Fruit fly (Drosophila melanogaster) whole organism, embryonic: ENCODE results near the gene CG7135.
A peak's percentile ranks its signal among the peaks of the same experiment; 100 is the strongest.

Experiments
- Ada2b ChIP-seq: fragments of 200-800 bp; sonication (Bioruptor generic); IDR thresholded peaks from 2 replicates; pipeline ENCODE4 v1.3.6; 2022; ENCODE audit warnings: missing biosample characterization, missing genetic modification characterization
- Bdp1 ChIP-seq: fragments of 200-800 bp; sonication (Bioruptor generic); optimal IDR thresholded peaks from 3 replicates; lab custom pipeline; 2016; ENCODE audit warnings: missing biosample characterization, missing genetic modification characterization
- CG11093 ChIP-seq: fragments of 200-800 bp; sonication (Bioruptor generic); IDR thresholded peaks from 3 replicates; pipeline ENCODE4 v1.3.6; 2022; ENCODE audit warnings: missing biosample characterization, missing genetic modification characterization
- CG11398 ChIP-seq: fragments of 200-800 bp; sonication (Bioruptor generic); optimal IDR thresholded peaks from 2 replicates; lab custom pipeline; 2016; ENCODE audit warnings: missing biosample characterization, missing genetic modification characterization
- CG11695 ChIP-seq: fragments of 200-800 bp; sonication (Bioruptor generic); IDR thresholded peaks from 3 replicates; pipeline ENCODE4 v1.3.6; 2022; ENCODE audit warnings: missing biosample characterization, missing genetic modification characterization
- CG1233 ChIP-seq: fragments of 200-800 bp; sonication (Bioruptor generic); optimal IDR thresholded peaks from 4 replicates; lab custom pipeline; 2018; ENCODE audit warnings: missing biosample characterization, mild to moderate bottlenecking, missing genetic modification characterization
- CG12942 ChIP-seq: fragments of 200-800 bp; sonication (Bioruptor generic); optimal IDR thresholded peaks from 3 replicates; lab custom pipeline; 2016; ENCODE audit warnings: missing biosample characterization, missing genetic modification characterization
- CG14050 ChIP-seq: fragments of 200-800 bp; sonication (Bioruptor generic); IDR thresholded peaks from 3 replicates; pipeline ENCODE4 v1.3.6; 2022; ENCODE audit warnings: missing biosample characterization, missing genetic modification characterization
- CG14860 ChIP-seq: fragments of 200-800 bp; sonication (Bioruptor generic); IDR thresholded peaks from 3 replicates; pipeline ENCODE4 v1.3.6; 2022; ENCODE audit warnings: missing biosample characterization, missing genetic modification characterization; ENCODE audit not compliant: partially characterized antibody
- CG14965 ChIP-seq: fragments of 200-800 bp; sonication (Bioruptor generic); optimal IDR thresholded peaks from 2 replicates; lab custom pipeline; 2016; ENCODE audit warnings: missing biosample characterization, missing genetic modification characterization, borderline replicate concordance
- CG4360 ChIP-seq: fragments of 200-800 bp; sonication (Bioruptor generic); IDR thresholded peaks from 2 replicates; pipeline ENCODE4 v1.3.6; 2022; ENCODE audit warnings: missing biosample characterization, missing genetic modification characterization
- CG4707 ChIP-seq: fragments of 200-800 bp; sonication (Bioruptor generic); optimal IDR thresholded peaks from 2 replicates; lab custom pipeline; 2018; ENCODE audit warnings: missing biosample characterization, mild to moderate bottlenecking, missing genetic modification characterization, moderate library complexity
- CG4820 ChIP-seq: fragments of 200-800 bp; sonication (Bioruptor generic); optimal IDR thresholded peaks from 3 replicates; lab custom pipeline; 2016; ENCODE audit warnings: missing biosample characterization, missing genetic modification characterization
- CG4854 ChIP-seq: fragments of 200-800 bp; sonication (Bioruptor generic); optimal IDR thresholded peaks from 2 replicates; lab custom pipeline; 2016; ENCODE audit warnings: missing biosample characterization, missing genetic modification characterization, inconsistent platforms
- CG6765 ChIP-seq: fragments of 200-800 bp; sonication (Bioruptor generic); optimal IDR thresholded peaks from 3 replicates; lab custom pipeline; 2017; ENCODE audit warnings: missing biosample characterization, mild to moderate bottlenecking, missing genetic modification characterization
- CG7928 ChIP-seq: fragments of 200-800 bp; sonication (Bioruptor generic); optimal IDR thresholded peaks from 2 replicates; lab custom pipeline; 2017; ENCODE audit warnings: missing biosample characterization, mild to moderate bottlenecking, missing genetic modification characterization
- CG8388 ChIP-seq: fragments of 200-800 bp; sonication (Bioruptor generic); optimal IDR thresholded peaks from 2 replicates; lab custom pipeline; 2019; ENCODE audit warnings: missing biosample characterization, mild to moderate bottlenecking, missing genetic modification characterization, moderate library complexity
- CG8765 ChIP-seq: fragments of 200-800 bp; sonication (Bioruptor generic); IDR thresholded peaks from 2 replicates; pipeline ENCODE4 v1.3.6; 2022; ENCODE audit warnings: missing biosample characterization, missing genetic modification characterization
- CG8944 ChIP-seq: fragments of 200-800 bp; sonication (Bioruptor generic); optimal IDR thresholded peaks from 3 replicates; lab custom pipeline; 2016; ENCODE audit warnings: missing biosample characterization, missing genetic modification characterization
- CG9797 ChIP-seq: fragments of 200-800 bp; sonication (Bioruptor generic); optimal IDR thresholded peaks from 3 replicates; lab custom pipeline; 2018; ENCODE audit warnings: missing biosample characterization, mild to moderate bottlenecking, missing genetic modification characterization
- CHES-1-like ChIP-seq: fragments of 200-800 bp; sonication (Bioruptor generic); optimal IDR thresholded peaks from 2 replicates; lab custom pipeline; 2016; ENCODE audit warnings: missing biosample characterization, missing genetic modification characterization
- CrebB ChIP-seq: fragments of 200-800 bp; sonication (Bioruptor generic); optimal IDR thresholded peaks from 3 replicates; lab custom pipeline; 2018; ENCODE audit warnings: missing biosample characterization, mild to moderate bottlenecking, missing genetic modification characterization
- Dp ChIP-seq: fragments of 200-800 bp; sonication (Bioruptor generic); optimal IDR thresholded peaks from 2 replicates; lab custom pipeline; 2018; ENCODE audit warnings: missing biosample characterization, mild to moderate bottlenecking, missing genetic modification characterization, moderate library complexity
- E2f1 ChIP-seq: fragments of 200-800 bp; sonication (Bioruptor generic); IDR thresholded peaks from 2 replicates; pipeline ENCODE4 v1.3.6; 2022; ENCODE audit warnings: missing biosample characterization, missing genetic modification characterization
- Elba2 ChIP-seq: fragments of 200-800 bp; sonication (Bioruptor generic); optimal IDR thresholded peaks from 3 replicates; lab custom pipeline; 2016; ENCODE audit warnings: missing biosample characterization, missing genetic modification characterization
- Kr ChIP-seq: fragments of 200-800 bp; sonication (Bioruptor generic); optimal IDR thresholded peaks from 2 replicates; lab custom pipeline; 2017; ENCODE audit warnings: missing biosample characterization, mild to moderate bottlenecking, missing genetic modification characterization
- Med ChIP-seq: fragments of 200-800 bp; sonication (Bioruptor generic); peaks from one replicate; lab custom pipeline; 2016; ENCODE audit warnings: missing biosample characterization, missing genetic modification characterization, mild to moderate bottlenecking, inconsistent platforms, moderate library complexity
- Oli ChIP-seq: fragments of 200-800 bp; sonication (Bioruptor generic); optimal IDR thresholded peaks from 2 replicates; lab custom pipeline; 2018; ENCODE audit warnings: missing biosample characterization, mild to moderate bottlenecking, missing genetic modification characterization, moderate library complexity
- Trl ChIP-seq, 3 experiments: fragments of >200 bp in 2 of 3; fragments of 200-800 bp in 1 of 3; sonication (Bioruptor generic) in 1 of 3; optimal IDR thresholded peaks; 2 replicates in 1 of 3; 3 replicates in 2 of 3; lab custom pipeline; 2016 to 2017; ENCODE audit warnings: missing biosample characterization in 1 of 3, missing genetic modification characterization in 1 of 3
- Vsx1 ChIP-seq: fragments of 200-800 bp; sonication (Bioruptor generic); optimal IDR thresholded peaks from 2 replicates; lab custom pipeline; 2017; ENCODE audit warnings: missing biosample characterization, mild to moderate bottlenecking, missing genetic modification characterization, missing genetic modification reagents
- abd-A ChIP-seq: fragments of 200-800 bp; sonication (Bioruptor generic); optimal IDR thresholded peaks from 3 replicates; lab custom pipeline; 2019; ENCODE audit warnings: missing biosample characterization, mild to moderate bottlenecking, missing genetic modification characterization, moderate library complexity
- croc ChIP-seq: fragments of 200-800 bp; sonication (Bioruptor generic); conservative IDR thresholded peaks from 3 replicates; pipeline ENCODE4 v1.3.6; 2022; ENCODE audit warnings: missing biosample characterization, missing genetic modification characterization
- crol ChIP-seq: fragments of 200-800 bp; sonication (Bioruptor generic); IDR thresholded peaks from 2 replicates; pipeline ENCODE4 v1.3.6; 2022; ENCODE audit warnings: missing biosample characterization, missing genetic modification characterization
- dimm ChIP-seq: fragments of 200-800 bp; sonication (Bioruptor generic); IDR thresholded peaks from 2 replicates; pipeline ENCODE4 v1.3.6; 2022; ENCODE audit warnings: missing biosample characterization, missing genetic modification characterization
- dm ChIP-seq: fragments of 200-800 bp; sonication (Bioruptor generic); optimal IDR thresholded peaks from 3 replicates; lab custom pipeline; 2016; ENCODE audit warnings: missing biosample characterization, missing genetic modification characterization
- dmrt99B ChIP-seq: fragments of 200-800 bp; sonication (Bioruptor generic); optimal IDR thresholded peaks from 2 replicates; lab custom pipeline; 2018; ENCODE audit warnings: missing biosample characterization, mild to moderate bottlenecking, missing genetic modification characterization, moderate library complexity
- dpn ChIP-seq, 2 experiments: fragments of 200-800 bp; sonication (Bioruptor generic); optimal IDR thresholded peaks; 3 replicates each; lab custom pipeline; 2016; ENCODE audit warnings: missing biosample characterization in 2 of 2, missing genetic modification characterization in 2 of 2
- ems ChIP-seq: fragments of 200-800 bp; sonication (Bioruptor generic); optimal IDR thresholded peaks from 3 replicates; lab custom pipeline; 2016; ENCODE audit warnings: missing biosample characterization, missing genetic modification characterization
- eyg ChIP-seq: fragments of 200-800 bp; sonication (Bioruptor generic); optimal IDR thresholded peaks from 3 replicates; lab custom pipeline; 2016; ENCODE audit warnings: missing biosample characterization, missing genetic modification characterization
- fd96Cb ChIP-seq: fragments of 200-800 bp; sonication (Bioruptor generic); optimal IDR thresholded peaks from 2 replicates; lab custom pipeline; 2018; ENCODE audit warnings: missing biosample characterization, mild to moderate bottlenecking, missing genetic modification characterization, moderate library complexity
- jumu ChIP-seq: fragments of 200-800 bp; sonication (Bioruptor generic); optimal IDR thresholded peaks from 3 replicates; lab custom pipeline; 2016; ENCODE audit warnings: missing biosample characterization, missing genetic modification characterization
- kah ChIP-seq: fragments of 200-800 bp; sonication (Bioruptor generic); optimal IDR thresholded peaks from 2 replicates; lab custom pipeline; 2018; ENCODE audit warnings: missing biosample characterization, mild to moderate bottlenecking, missing genetic modification characterization
- lab ChIP-seq: fragments of 200-800 bp; sonication (Bioruptor generic); optimal IDR thresholded peaks from 3 replicates; lab custom pipeline; 2017; ENCODE audit warnings: missing biosample characterization, missing genetic modification characterization, mild to moderate bottlenecking, moderate library complexity, missing genetic modification reagents
- maf-S ChIP-seq: fragments of 200-800 bp; sonication (Bioruptor generic); optimal IDR thresholded peaks from 2 replicates; lab custom pipeline; 2016; ENCODE audit warnings: missing biosample characterization, missing genetic modification characterization
- nerfin-1 ChIP-seq: fragments of 200-800 bp; sonication (Bioruptor generic); optimal IDR thresholded peaks from 3 replicates; lab custom pipeline; 2019; ENCODE audit warnings: missing biosample characterization, mild to moderate bottlenecking, missing genetic modification characterization, moderate library complexity
- pros ChIP-seq: fragments of 200-800 bp; sonication (Bioruptor generic); optimal IDR thresholded peaks from 3 replicates; lab custom pipeline; 2019; ENCODE audit warnings: missing biosample characterization, mild to moderate bottlenecking, missing genetic modification characterization, moderate library complexity
- row ChIP-seq: fragments of 200-800 bp; sonication (Bioruptor generic); IDR thresholded peaks from 3 replicates; pipeline ENCODE4 v1.3.6; 2022; ENCODE audit warnings: missing biosample characterization, missing genetic modification characterization
- sens ChIP-seq: fragments of 200-800 bp; sonication (Bioruptor generic); peaks from one replicate; lab custom pipeline; 2016; ENCODE audit warnings: missing biosample characterization, missing genetic modification characterization
- twi ChIP-seq: fragments of 200-800 bp; optimal IDR thresholded peaks from 2 replicates; lab custom pipeline; 2019; ENCODE audit warnings: missing biosample characterization, mild to moderate bottlenecking, missing genetic modification characterization, moderate library complexity
- vnd ChIP-seq: fragments of 200-800 bp; sonication (Bioruptor generic); IDR thresholded peaks from 3 replicates; pipeline ENCODE4 v1.3.6; 2022; ENCODE audit warnings: missing biosample characterization, missing genetic modification characterization; ENCODE audit not compliant: partially characterized antibody
- zfh1 ChIP-seq: fragments of 200-800 bp; sonication (Bioruptor generic); IDR thresholded peaks from 3 replicates; pipeline ENCODE4 v1.3.6; 2022; ENCODE audit warnings: missing biosample characterization, missing genetic modification characterization

The CG7135 gene

dm6 chrX:18094747-18095352 lies 8.6 kb upstream of the CG7135 start (continued):
- TF ChIP-seq CG4707 (GFP tag; lab: Kevin White, UChicago) (no peak), CG12942 (GFP tag; lab: Kevin White, UChicago) (no peak), pros (GFP tag; lab: Kevin White, UChicago) (no peak), CHES-1-like (GFP tag; lab: Kevin White, UChicago) (no peak), kah (GFP tag; lab: Kevin White, UChicago) (no peak), Trl (optimal IDR thresholded peaks at IDR 0.05; lab: Kevin White, UChicago) (no peak), Trl (GFP tag; optimal IDR thresholded peaks at IDR 0.05; lab: Kevin White, UChicago) (no peak), row (GFP tag; lab: Robert Waterston, UW) (peak; percentile 78), zfh1 (GFP tag; lab: Robert Waterston, UW) (no peak), abd-A (no peak), sens (GFP tag; lab: Kevin White, UChicago) (no peak), fd96Cb (tag; lab: Kevin White, UChicago) (peak; percentile 25), CG8388 (GFP tag; lab: Kevin White, UChicago) (no peak), Ada2b (GFP tag; lab: Robert Waterston, UW) (peak; percentile 40), croc (GFP tag; lab: Robert Waterston, UW) (no peak), dmrt99B (tag; lab: Kevin White, UChicago) (peak; percentile 19), CG7928 (GFP tag; lab: Kevin White, UChicago) (no peak), lab (peak; percentile 75), dimm (GFP tag; lab: Robert Waterston, UW) (no peak), CG4854 (GFP tag; lab: Kevin White, UChicago) (no peak), crol (GFP tag; lab: Robert Waterston, UW) (peak; percentile 58), eyg (no peak), CG4360 (GFP tag; lab: Robert Waterston, UW) (no peak), CG8765 (GFP tag; lab: Robert Waterston, UW) (no peak), CG14965 (GFP tag; lab: Kevin White, UChicago) (no peak), CG11093 (GFP tag; lab: Robert Waterston, UW) (no peak), Dp (no peak), dpn (GFP tag; optimal IDR thresholded peaks at IDR 0.05; lab: Kevin White, UChicago) (peak in 1 of 2 experiments; percentile 37), Kr (no peak), ems (GFP tag; lab: Kevin White, UChicago) (no peak), CG4820 (GFP tag; lab: Kevin White, UChicago) (no peak), CG14050 (GFP tag; lab: Robert Waterston, UW) (peak; percentile 17; the same call in 1 of the 3 replicates), E2f1 (peak; percentile 8; the same call in 1 of the 2 replicates), CG11695 (no peak), Oli (tag; lab: Kevin White, UChicago) (peak; percentile 48), maf-S (GFP tag; lab: Kevin White, UChicago) (no peak), Elba2 (no peak), CG14860 (GFP tag; lab: Robert Waterston, UW) (no peak), CG1233 (peak; percentile 17), CG6765 (GFP tag; lab: Kevin White, UChicago) (no peak), CG9797 (GFP tag; lab: Kevin White, UChicago) (no peak), nerfin-1 (tag; lab: Kevin White, UChicago) (no peak), jumu (GFP tag; lab: Kevin White, UChicago) (no peak), twi (tag; lab: Kevin White, UChicago) (no peak), CG11398 (GFP tag; lab: Kevin White, UChicago) (no peak), Bdp1 (GFP tag; lab: Kevin White, UChicago) (no peak), CrebB (tag; lab: Kevin White, UChicago) (no peak), Med (GFP tag; lab: Kevin White, UChicago) (no peak), vnd (no peak), dm (GFP tag; lab: Kevin White, UChicago) (no peak), Vsx1 (no peak), CG8944 (GFP tag; lab: Kevin White, UChicago) (no peak)
